Fruit fly (Drosophila melanogaster): ENCODE measurements around the gene mRpL4.
A peak's percentile ranks its signal among the peaks of the same experiment; 100 is the strongest.

Gene mRpL4

DNA sequence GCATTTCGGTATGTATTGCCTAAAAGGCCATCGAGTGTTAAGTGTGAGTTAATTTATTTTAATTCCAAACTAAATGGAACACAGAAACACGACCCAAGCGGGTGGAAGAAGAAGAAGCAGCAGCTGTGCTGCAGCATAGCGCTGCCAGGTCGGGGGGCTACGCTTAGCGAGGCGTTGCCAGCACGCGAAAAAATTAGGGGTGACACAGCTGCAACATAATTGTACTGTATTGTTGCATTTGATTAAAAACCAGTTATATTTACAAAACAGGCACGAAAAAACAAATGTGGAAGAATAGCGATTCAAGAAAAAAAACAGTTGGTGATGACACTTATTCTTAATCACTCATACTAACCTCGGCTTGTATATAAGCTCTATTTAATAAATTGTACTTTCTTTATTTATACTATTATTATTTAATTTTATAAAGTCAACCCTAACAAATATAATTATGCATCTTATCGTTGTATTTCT lies 21.3 kb upstream of the mRpL4 start (continued):
- no peak for TF ChIP-seq CG6276 (GFP tag; optimal IDR thresholded peaks at IDR 0.05)
- no peak for TF ChIP-seq ss (GFP tag; optimal IDR thresholded peaks at IDR 0.05)
- peak; percentile 82 for TF ChIP-seq cyc (GFP tag; optimal IDR thresholded peaks at IDR 0.05)
- TF ChIP-seq vri (GFP tag; optimal IDR thresholded peaks at IDR 0.05) = peak; percentile 73
- TF ChIP-seq Hr4 (GFP tag; optimal IDR thresholded peaks at IDR 0.05) = peak; percentile 59
- TF ChIP-seq CG8319 (GFP tag; optimal IDR thresholded peaks at IDR 0.05) = peak; percentile 51
- TF ChIP-seq svp (GFP tag) = peak; percentile 86
- no peak for TF ChIP-seq CG10669 (GFP tag; optimal IDR thresholded peaks at IDR 0.05)
- peak; percentile 53 for TF ChIP-seq CG8632 (GFP tag; optimal IDR thresholded peaks at IDR 0.05)
- peak; percentile 74 for TF ChIP-seq achi (GFP tag; optimal IDR thresholded peaks at IDR 0.05)
- no peak for TF ChIP-seq Eip78C (GFP tag)
- TF ChIP-seq Lpt (GFP tag; optimal IDR thresholded peaks at IDR 0.05) = no peak
- peak; percentile 86 for TF ChIP-seq esn (GFP tag; optimal IDR thresholded peaks at IDR 0.05)
- peak; percentile 73 for TF ChIP-seq CG34406 (GFP tag; optimal IDR thresholded peaks at IDR 0.05)
- peak; percentile 48 for TF ChIP-seq Eip93F (GFP tag; optimal IDR thresholded peaks at IDR 0.05)
- TF ChIP-seq CG6808 (GFP tag; optimal IDR thresholded peaks at IDR 0.05) = no peak
- no peak for TF ChIP-seq CG3032 (tag; optimal IDR thresholded peaks at IDR 0.05)
- peak; percentile 37 for TF ChIP-seq CG6854 (GFP tag; optimal IDR thresholded peaks at IDR 0.05)
- TF ChIP-seq CG4318 (GFP tag; optimal IDR thresholded peaks at IDR 0.05) = peak; percentile 75
- TF ChIP-seq CG32006 (GFP tag; optimal IDR thresholded peaks at IDR 0.05) = no peak
- TF ChIP-seq Hr38 (GFP tag; optimal IDR thresholded peaks at IDR 0.05) = no peak
- TF ChIP-seq lz (GFP tag; optimal IDR thresholded peaks at IDR 0.05) = peak; percentile 80
- peak; percentile 76 for TF ChIP-seq OdsH (GFP tag; optimal IDR thresholded peaks at IDR 0.05)

DNA sequence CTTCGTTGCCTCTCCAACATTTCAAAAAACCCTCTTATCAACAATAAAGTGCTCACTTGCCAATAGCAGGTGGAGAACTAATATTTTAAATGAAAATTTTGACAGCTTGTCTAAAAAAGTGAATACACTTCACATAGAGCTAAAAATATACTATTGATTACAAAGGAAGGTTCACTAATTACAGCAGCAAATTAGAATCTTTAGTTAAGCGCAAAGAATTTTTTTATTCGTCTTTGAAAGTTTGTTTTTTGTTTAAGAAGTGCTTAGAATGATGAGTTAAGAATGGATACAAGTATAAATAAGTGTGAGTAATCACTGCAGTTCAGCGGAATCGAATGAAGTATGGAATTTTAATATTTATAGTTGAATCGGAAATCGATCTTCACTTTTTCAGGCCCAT lies 13.3 kb upstream of the mRpL4 start, which contains the start of gene CG44405:
TSS of gene CG44405 (minus strand) at position 101 of the 400 bp plus-strand sequence.
- TF ChIP-seq Met (GFP tag; optimal IDR thresholded peaks at IDR 0.05) = no peak
- TF ChIP-seq CG8632 (GFP tag; optimal IDR thresholded peaks at IDR 0.05) = no peak
- no peak for TF ChIP-seq Blimp-1 (GFP tag; optimal IDR thresholded peaks at IDR 0.05)
- TF ChIP-seq OdsH (GFP tag; optimal IDR thresholded peaks at IDR 0.05) = no peak
- no peak for TF ChIP-seq Eip93F (GFP tag; optimal IDR thresholded peaks at IDR 0.05)
- no peak for TF ChIP-seq CG10669 (GFP tag; optimal IDR thresholded peaks at IDR 0.05)
- no peak for TF ChIP-seq net (GFP tag; optimal IDR thresholded peaks at IDR 0.05)
- TF ChIP-seq Sox15 (GFP tag; optimal IDR thresholded peaks at IDR 0.05) = no peak
- no peak for TF ChIP-seq CG3919 (GFP tag; optimal IDR thresholded peaks at IDR 0.05)
- no peak for TF ChIP-seq Hr38 (GFP tag; optimal IDR thresholded peaks at IDR 0.05)

DNA sequence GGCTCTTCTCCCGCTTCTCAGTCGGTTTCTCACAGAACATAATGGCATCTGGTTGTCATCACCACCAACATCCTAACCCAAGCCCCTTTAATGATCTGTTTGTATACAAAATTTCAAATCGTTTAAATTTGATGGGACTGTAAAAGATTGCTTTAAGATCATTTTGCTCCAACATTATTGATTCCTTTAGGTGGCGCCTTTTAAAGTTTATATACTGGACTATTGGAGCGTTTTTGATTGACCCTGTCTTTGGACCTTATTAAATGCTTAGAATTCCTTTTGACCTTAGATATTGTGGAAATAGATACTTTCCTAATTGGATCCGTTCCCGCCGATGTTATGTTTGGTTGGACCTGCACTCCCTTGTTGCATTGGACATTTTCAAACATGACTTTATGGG lies 11.3 kb upstream of the mRpL4 start, which contains the start of gene CG42266:
TSS of gene CG42266 (minus strand) at position 101 of the 400 bp plus-strand sequence.
- TF ChIP-seq vri (GFP tag; optimal IDR thresholded peaks at IDR 0.05) = no peak
- TF ChIP-seq CG8632 (GFP tag; optimal IDR thresholded peaks at IDR 0.05) = no peak
- TF ChIP-seq CG10631 (GFP tag; optimal IDR thresholded peaks at IDR 0.05) = no peak
- TF ChIP-seq lz (GFP tag; optimal IDR thresholded peaks at IDR 0.05) = no peak
- no peak for TF ChIP-seq esn (GFP tag; optimal IDR thresholded peaks at IDR 0.05)
- no peak for TF ChIP-seq OdsH (GFP tag; optimal IDR thresholded peaks at IDR 0.05)
- TF ChIP-seq ss (GFP tag; optimal IDR thresholded peaks at IDR 0.05) = no peak
- no peak for TF ChIP-seq CG6808 (GFP tag; optimal IDR thresholded peaks at IDR 0.05)
- no peak for TF ChIP-seq net (GFP tag; optimal IDR thresholded peaks at IDR 0.05)
- TF ChIP-seq CG31627 (GFP tag; optimal IDR thresholded peaks at IDR 0.05) = no peak
- TF ChIP-seq salr (GFP tag; optimal IDR thresholded peaks at IDR 0.05) = no peak
- TF ChIP-seq Sox15 (GFP tag; optimal IDR thresholded peaks at IDR 0.05) = no peak
- no peak for TF ChIP-seq dsx (GFP tag; optimal IDR thresholded peaks at IDR 0.05; ENCODE audit: poor library complexity, severe bottlenecking)
- TF ChIP-seq spab (GFP tag; optimal IDR thresholded peaks at IDR 0.05) = no peak
- TF ChIP-seq Ets96B (tag; optimal IDR thresholded peaks at IDR 0.05) = no peak
- no peak for TF ChIP-seq cyc (GFP tag; optimal IDR thresholded peaks at IDR 0.05)

DNA sequence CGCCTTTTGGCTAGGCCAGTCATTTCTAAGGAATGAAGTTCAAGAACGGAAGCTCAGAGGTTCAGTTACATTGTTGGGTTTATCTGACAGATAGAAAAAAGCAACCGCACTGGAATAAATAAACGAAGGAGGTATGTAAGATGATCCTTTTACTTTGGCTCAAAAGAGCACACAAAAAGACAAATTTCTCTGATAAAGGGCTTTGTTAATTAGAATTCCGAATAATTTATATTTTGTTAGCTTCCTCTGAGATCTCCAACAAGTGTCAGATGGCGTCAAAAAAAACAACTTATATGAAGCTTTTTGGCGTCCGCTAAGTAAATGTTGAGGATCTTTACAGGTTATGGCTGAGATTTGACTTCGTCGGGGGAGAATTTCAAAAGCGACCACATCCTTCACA lies 8.9 kb upstream of the mRpL4 start, which contains the start of gene CG31817:
TSS of gene CG31817 (minus strand) at position 101 of the 400 bp plus-strand sequence.
- TF ChIP-seq CG10669 (GFP tag; optimal IDR thresholded peaks at IDR 0.05) (no peak), CG1621 (tag; optimal IDR thresholded peaks at IDR 0.05) (no peak), net (GFP tag; optimal IDR thresholded peaks at IDR 0.05) (no peak), Ets96B (tag; optimal IDR thresholded peaks at IDR 0.05) (no peak), dsx (GFP tag; optimal IDR thresholded peaks at IDR 0.05; ENCODE audit: poor library complexity, severe bottlenecking) (no peak), CG4318 (GFP tag; optimal IDR thresholded peaks at IDR 0.05) (no peak), CG6854 (GFP tag; optimal IDR thresholded peaks at IDR 0.05) (no peak), CG3032 (tag; optimal IDR thresholded peaks at IDR 0.05) (no peak), CG34406 (GFP tag; optimal IDR thresholded peaks at IDR 0.05) (no peak), Gug (GFP tag; IDR thresholded peaks at IDR 0.05) (no peak), achi (GFP tag; optimal IDR thresholded peaks at IDR 0.05) (no peak), CG15336 (GFP tag; IDR thresholded peaks at IDR 0.05) (no peak), eg (GFP tag; IDR thresholded peaks at IDR 0.05) (no peak)
